Fruit fly (Drosophila melanogaster) whole organism, wandering third instar larva: ENCODE results near the gene Ube4B.

ENCODE experiments used
- Abd-B ChIP-seq: fragments of >200 bp; optimal IDR thresholded peaks from 2 replicates; lab custom pipeline; 2017; ENCODE audit warnings: missing biosample characterization, missing genetic modification characterization
- Dfd ChIP-seq: fragments of >200 bp; optimal IDR thresholded peaks from 2 replicates; lab custom pipeline; 2017; ENCODE audit warnings: missing biosample characterization, missing genetic modification characterization
- Sp1 ChIP-seq: fragments of 200-800 bp; sonication (Bioruptor generic); optimal IDR thresholded peaks from 3 replicates; lab custom pipeline; 2019; ENCODE audit warnings: missing biosample characterization, mild to moderate bottlenecking, missing genetic modification characterization, moderate library complexity
- br ChIP-seq: fragments of 200-800 bp; sonication (Bioruptor generic); optimal IDR thresholded peaks from 2 replicates; lab custom pipeline; 2016; ENCODE audit warnings: missing biosample characterization, missing genetic modification characterization
- fru ChIP-seq: fragments of 200-800 bp; sonication (Bioruptor generic); optimal IDR thresholded peaks from 3 replicates; lab custom pipeline; 2016; ENCODE audit warnings: missing biosample characterization, mild to moderate bottlenecking, missing genetic modification characterization
- h ChIP-seq: fragments of 200-800 bp; sonication (Bioruptor generic); optimal IDR thresholded peaks from 3 replicates; lab custom pipeline; 2016; ENCODE audit warnings: missing biosample characterization, mild to moderate bottlenecking, missing genetic modification characterization

dm6 chr2L:13044135-13044534 lies 24.9 kb upstream of the Ube4B start:
- TF ChIP-seq Dfd (peak; percentile 39), Abd-B (no peak), fru (GFP tag; lab: Kevin White, UChicago) (no peak), br (GFP tag; lab: Kevin White, UChicago) (no peak), Sp1 (GFP tag; lab: Kevin White, UChicago) (no peak), h (GFP tag; lab: Kevin White, UChicago) (no peak)
